Worm (Caenorhabditis elegans): ENCODE results near the gene F36D4.6.

F36D4.6 gene

ce11 chrV:9465529-9465928, 38.6 kb upstream of the F36D4.6 start:
- TF ChIP-seq snpc-1.3 (tag; optimal IDR thresholded peaks at IDR 0.05; ENCODE audit: insufficient read depth), result no peak
- no peak for TF ChIP-seq ZK185.1 (tag; optimal IDR thresholded peaks at IDR 0.05; ENCODE audit: poor library complexity, severe bottlenecking)
- TF ChIP-seq ceh-40 (GFP tag; IDR thresholded peaks at IDR 0.05), result no peak
- TF ChIP-seq F57A8.1 (GFP tag; optimal IDR thresholded peaks at IDR 0.05), result no peak
- TF ChIP-seq Y67H2A.10 (GFP tag; conservative IDR thresholded peaks at IDR 0.05), result no peak
- no peak for TF ChIP-seq hrde-1 (tag; optimal IDR thresholded peaks at IDR 0.05; ENCODE audit: borderline replicate concordance)
- TF ChIP-seq ztf-25 (GFP tag; IDR thresholded peaks at IDR 0.05), result no peak
- TF ChIP-seq Y56A3A.18 (GFP tag; IDR thresholded peaks at IDR 0.05), result no peak
- no peak for TF ChIP-seq F23B12.7 (tag; optimal IDR thresholded peaks at IDR 0.05; ENCODE audit: insufficient read depth)
- no peak for TF ChIP-seq chd-7 (tag; optimal IDR thresholded peaks at IDR 0.05)
- no peak for TF ChIP-seq ekl-4 (GFP tag; IDR thresholded peaks at IDR 0.05)
- no peak for TF ChIP-seq mxl-1 (tag; optimal IDR thresholded peaks at IDR 0.05)
- no peak for TF ChIP-seq pha-4 (tag; optimal IDR thresholded peaks at IDR 0.05)
- no peak for TF ChIP-seq tbx-9 (tag; optimal IDR thresholded peaks at IDR 0.05; ENCODE audit: borderline replicate concordance)
- no peak for TF ChIP-seq Y95B8A.8 (GFP tag; IDR thresholded peaks at IDR 0.05)
- TF ChIP-seq somi-1 (GFP tag; optimal IDR thresholded peaks at IDR 0.05), result no peak
- TF ChIP-seq F39B2.1 (GFP tag; IDR thresholded peaks at IDR 0.05), result no peak

ce11 chrV:9462605-9463004, 35.6 kb upstream of the F36D4.6 start, which contains the start of gene F07D3.3:
F07D3.3 (minus strand) TSS chrV:9462705.
- TF ChIP-seq B0035.1 (tag; optimal IDR thresholded peaks at IDR 0.05) (no peak), nfyb-1 (GFP tag; IDR thresholded peaks at IDR 0.05) (no peak), pha-4 (tag; optimal IDR thresholded peaks at IDR 0.05) (no peak), mxl-1 (tag; optimal IDR thresholded peaks at IDR 0.05) (no peak), repo-1 (tag; optimal IDR thresholded peaks at IDR 0.05) (no peak), efl-1 (GFP tag; optimal IDR thresholded peaks at IDR 0.05) (no peak), ceh-79 (tag; optimal IDR thresholded peaks at IDR 0.05) (no peak), hrde-1 (tag; optimal IDR thresholded peaks at IDR 0.05; ENCODE audit: borderline replicate concordance) (no peak), attf-6 (GFP tag; IDR thresholded peaks at IDR 0.05) (no peak)

- TF ChIP-seq Y79H2A.3 (GFP tag; conservative IDR thresholded peaks at IDR 0.05) (no peak), akir-1 (GFP tag; optimal IDR thresholded peaks at IDR 0.05) (no peak), K12H6.12 (tag; optimal IDR thresholded peaks at IDR 0.05) (no peak)
These were observed 30.6 kb upstream of the F36D4.6 start for ce11 chrV:9457535-9457934.

- no peak for TF ChIP-seq let-526 (GFP tag; IDR thresholded peaks at IDR 0.05)
- no peak for TF ChIP-seq gei-17 (GFP tag; optimal IDR thresholded peaks at IDR 0.05)
- TF ChIP-seq nhr-80 (tag; optimal IDR thresholded peaks at IDR 0.05), result no peak
- no peak for TF ChIP-seq zim-3 (tag; optimal IDR thresholded peaks at IDR 0.05)
- no peak for TF ChIP-seq rpc-1 (optimal IDR thresholded peaks at IDR 0.05)
- no peak for TF ChIP-seq rpc-1 (tag; optimal IDR thresholded peaks at IDR 0.05)
- no peak for TF ChIP-seq rec-8 (tag; optimal IDR thresholded peaks at IDR 0.05)
- TF ChIP-seq hmg-1.2 (GFP tag; IDR thresholded peaks at IDR 0.05), result no peak
- no peak for TF ChIP-seq akir-1 (GFP tag; optimal IDR thresholded peaks at IDR 0.05)
- no peak for TF ChIP-seq dpl-1 (GFP tag; optimal IDR thresholded peaks at IDR 0.05)
- no peak for TF ChIP-seq tbp1 (GFP tag; optimal IDR thresholded peaks at IDR 0.05)
- TF ChIP-seq mcd-1 (GFP tag; IDR thresholded peaks at IDR 0.05), result no peak
- TF ChIP-seq egrh-3 (GFP tag; IDR thresholded peaks at IDR 0.05), result no peak
- TF ChIP-seq K11D2.4 (GFP tag; IDR thresholded peaks at IDR 0.05), result no peak
These were observed 27.0 kb upstream of the F36D4.6 start for ce11 chrV:9453933-9454332.
